Worm (Caenorhabditis elegans) whole organism, L4 larva: ENCODE results near the gene C04F5.8.

Source experiments
- F37D6.2 ChIP-seq: sonication (generic microtip); optimal IDR thresholded peaks from 2 replicates; lab custom pipeline; 2016; ENCODE audit warnings: mild to moderate bottlenecking, missing genetic modification characterization, missing compliant biosample characterization
- T20F7.1 ChIP-seq: fragments of 200-800 bp; sonication (Bioruptor generic); optimal IDR thresholded peaks from 2 replicates; lab custom pipeline; 2018; ENCODE audit warnings: mild to moderate bottlenecking, missing genetic modification characterization, missing compliant biosample characterization
- T26A8.4 ChIP-seq: fragments of 200-800 bp; sonication (Bioruptor generic); IDR thresholded peaks from 2 replicates; pipeline ENCODE4 v1.3.6; 2022; ENCODE audit warnings: missing genetic modification characterization, missing compliant biosample characterization
- Y48G9A.11 ChIP-seq: fragments of 200-800 bp; sonication (Bioruptor generic); IDR thresholded peaks from 2 replicates; pipeline ENCODE4 v1.3.6; 2022; ENCODE audit warnings: missing genetic modification reagents, missing genetic modification characterization, missing compliant biosample characterization
- ZK337.2 ChIP-seq: fragments of 200-800 bp; sonication (Bioruptor generic); IDR thresholded peaks from 2 replicates; pipeline ENCODE4 v1.3.6; 2022; ENCODE audit warnings: missing genetic modification reagents, missing genetic modification characterization, missing compliant biosample characterization
- aha-1 ChIP-seq: fragments of 150-350 bp; peaks from one replicate; lab custom pipeline; 2014; ENCODE audit warnings: missing biosample characterization, missing genetic modification characterization
- aly-2 ChIP-seq: sonication (generic microtip); optimal IDR thresholded peaks from 2 replicates; lab custom pipeline; 2018; ENCODE audit warnings: missing biosample characterization, missing genetic modification characterization
- arid-1 ChIP-seq: fragments of 200-800 bp; sonication (Bioruptor generic); conservative IDR thresholded peaks from 2 replicates; pipeline ENCODE4 v1.3.6; 2022; ENCODE audit warnings: missing genetic modification reagents, missing genetic modification characterization, missing compliant biosample characterization
- ceh-20 ChIP-seq: fragments of 200-800 bp; sonication (Bioruptor generic); IDR thresholded peaks from 2 replicates; pipeline ENCODE4 v1.3.6; 2022; ENCODE audit warnings: missing genetic modification reagents, missing genetic modification characterization, missing compliant biosample characterization
- ceh-82 ChIP-seq: sonication (generic microtip); optimal IDR thresholded peaks from 2 replicates; lab custom pipeline; 2017; ENCODE audit warnings: missing biosample characterization, missing genetic modification characterization
- cey-2 ChIP-seq: sonication (generic microtip); optimal IDR thresholded peaks from 3 replicates; lab custom pipeline; 2017; ENCODE audit warnings: missing genetic modification characterization, mild to moderate bottlenecking, missing compliant biosample characterization, antibody characterized with exemption, borderline replicate concordance; ENCODE audit not compliant: insufficient read depth
- daf-16 ChIP-seq, 3 experiments: sonication (generic microtip); optimal IDR thresholded peaks; 2 replicates each; lab custom pipeline; 2016 to 2017; ENCODE audit warnings: missing genetic modification characterization in 3 of 3, missing genetic modification reagents in 3 of 3, mild to moderate bottlenecking in 2 of 3, missing compliant biosample characterization in 2 of 3, missing biosample characterization in 1 of 3, moderate library complexity in 1 of 3
- dmd-6 ChIP-seq: fragments of 200-800 bp; sonication (Bioruptor generic); IDR thresholded peaks from 2 replicates; pipeline ENCODE4 v1.3.6; 2022; ENCODE audit warnings: missing genetic modification reagents, missing genetic modification characterization, missing compliant biosample characterization
- dpl-1 ChIP-seq: fragments of 150-350 bp; optimal IDR thresholded peaks from 2 replicates; lab custom pipeline; 2014; ENCODE audit warnings: missing biosample characterization, missing genetic modification reagents, missing genetic modification characterization
- duxl-1 ChIP-seq: sonication (generic microtip); optimal IDR thresholded peaks from 2 replicates; lab custom pipeline; 2016; ENCODE audit warnings: mild to moderate bottlenecking, missing genetic modification characterization, moderate library complexity, missing compliant biosample characterization; ENCODE audit not compliant: poor library complexity
- egl-27 ChIP-seq: sonication (generic microtip); optimal IDR thresholded peaks from 3 replicates; lab custom pipeline; 2017; ENCODE audit warnings: missing biosample characterization, missing genetic modification reagents, missing genetic modification characterization
- fos-1 ChIP-seq: fragments of 150-350 bp; optimal IDR thresholded peaks from 2 replicates; lab custom pipeline; 2014; ENCODE audit warnings: missing biosample characterization, missing genetic modification characterization
- gei-8 ChIP-seq: fragments of 200-800 bp; sonication (Bioruptor generic); optimal IDR thresholded peaks from 2 replicates; lab custom pipeline; 2018; ENCODE audit warnings: mild to moderate bottlenecking, missing genetic modification characterization, missing compliant biosample characterization
- hif-1 ChIP-seq, 2 experiments: sonication (generic microtip); optimal IDR thresholded peaks; 2 replicates each; lab custom pipeline; 2016 to 2017; ENCODE audit warnings: missing compliant biosample characterization in 2 of 2, missing genetic modification characterization in 2 of 2, missing genetic modification reagents in 2 of 2, missing genotype in 2 of 2, mild to moderate bottlenecking in 1 of 2
- hlh-11 ChIP-seq: fragments of 200-800 bp; sonication (Bioruptor generic); optimal IDR thresholded peaks from 2 replicates; lab custom pipeline; 2018; ENCODE audit warnings: mild to moderate bottlenecking, missing genetic modification characterization, missing compliant biosample characterization
- hlh-30 ChIP-seq: sonication (generic microtip); optimal IDR thresholded peaks from 2 replicates; lab custom pipeline; 2017; ENCODE audit warnings: antibody characterized with exemption, mild to moderate bottlenecking, missing genetic modification characterization, missing compliant biosample characterization; ENCODE audit not compliant: insufficient read depth
- lim-7 ChIP-seq: fragments of 200-800 bp; sonication (Bioruptor generic); IDR thresholded peaks from 2 replicates; pipeline ENCODE4 v1.3.6; 2022; ENCODE audit warnings: missing genetic modification characterization, missing compliant biosample characterization
- lin-1 ChIP-seq: fragments of 200-800 bp; sonication (Bioruptor generic); IDR thresholded peaks from 2 replicates; pipeline ENCODE4 v1.3.6; 2022; ENCODE audit warnings: missing genetic modification reagents, missing genetic modification characterization, missing compliant biosample characterization
- lin-15B ChIP-seq: fragments of 150-350 bp; sonication (generic microtip); optimal IDR thresholded peaks from 3 replicates; lab custom pipeline; 2014; ENCODE audit warnings: missing biosample characterization, missing genetic modification characterization
- lsy-2 ChIP-seq, 2 experiments: fragments of 150-350 bp in 1 of 2; sonication (generic microtip) in 1 of 2; optimal IDR thresholded peaks; 2 replicates each; lab custom pipeline; 2014 to 2017; ENCODE audit warnings: missing biosample characterization in 2 of 2, missing genetic modification characterization in 2 of 2
- madf-5 ChIP-seq, 2 experiments: fragments of 200-800 bp; sonication (Bioruptor generic); IDR thresholded peaks; 2 replicates each; pipeline ENCODE4 v1.3.6; 2022; ENCODE audit warnings: missing compliant biosample characterization in 2 of 2, missing genetic modification characterization in 2 of 2
- madf-9 ChIP-seq: fragments of 200-800 bp; sonication (Bioruptor generic); conservative IDR thresholded peaks from 2 replicates; pipeline ENCODE4 v1.3.6; 2022; ENCODE audit warnings: missing genetic modification reagents, missing genetic modification characterization, missing compliant biosample characterization
- mdl-1 ChIP-seq, 2 experiments: fragments of 150-350 bp in 1 of 2; sonication (generic microtip) in 1 of 2; optimal IDR thresholded peaks; 2 replicates each; lab custom pipeline; 2014 to 2017; ENCODE audit warnings: missing biosample characterization in 2 of 2, missing genetic modification characterization in 2 of 2
- mdt-29 ChIP-seq: fragments of 200-800 bp; sonication (Bioruptor generic); IDR thresholded peaks from 2 replicates; pipeline ENCODE4 v1.3.6; 2022; ENCODE audit warnings: missing genetic modification reagents, missing genetic modification characterization, missing compliant biosample characterization
- mep-1 ChIP-seq: fragments of 150-350 bp; sonication (generic microtip); optimal IDR thresholded peaks from 3 replicates; lab custom pipeline; 2014; ENCODE audit warnings: missing biosample characterization, missing genetic modification characterization
- mes-2 ChIP-seq: sonication (generic microtip); optimal IDR thresholded peaks from 2 replicates; lab custom pipeline; 2016; ENCODE audit warnings: missing genotype, mild to moderate bottlenecking, missing genetic modification characterization, missing compliant biosample characterization; ENCODE audit not compliant: poor library complexity, severe bottlenecking
- mxl-3 ChIP-seq: fragments of 200-800 bp; sonication (Bioruptor generic); optimal IDR thresholded peaks from 2 replicates; lab custom pipeline; 2018; ENCODE audit warnings: mild to moderate bottlenecking, missing genetic modification characterization, missing compliant biosample characterization
- nhr-102 ChIP-seq: sonication (generic microtip); optimal IDR thresholded peaks from 2 replicates; lab custom pipeline; 2016; ENCODE audit warnings: mild to moderate bottlenecking, missing genetic modification characterization, moderate library complexity, missing compliant biosample characterization
- nhr-237 ChIP-seq: sonication (generic microtip); optimal IDR thresholded peaks from 2 replicates; lab custom pipeline; 2017; ENCODE audit warnings: missing biosample characterization, missing genetic modification characterization
- nhr-25 ChIP-seq: sonication (generic microtip); optimal IDR thresholded peaks from 2 replicates; lab custom pipeline; 2017; ENCODE audit warnings: missing genetic modification characterization, mild to moderate bottlenecking, missing compliant biosample characterization, antibody characterized with exemption, moderate library complexity, borderline replicate concordance; ENCODE audit not compliant: insufficient read depth
- nhr-28 ChIP-seq: fragments of 150-350 bp; optimal IDR thresholded peaks from 2 replicates; lab custom pipeline; 2014; ENCODE audit warnings: missing biosample characterization, missing genetic modification characterization
- nhr-6 ChIP-seq: fragments of 150-350 bp; optimal IDR thresholded peaks from 2 replicates; lab custom pipeline; 2014; ENCODE audit warnings: missing biosample characterization, missing genetic modification characterization
- nhr-77 ChIP-seq: fragments of 150-350 bp; optimal IDR thresholded peaks from 2 replicates; lab custom pipeline; 2014; ENCODE audit warnings: missing biosample characterization, missing genetic modification characterization
- php-3 ChIP-seq: fragments of 200-800 bp; sonication (Bioruptor generic); IDR thresholded peaks from 2 replicates; pipeline ENCODE4 v1.3.6; 2022; ENCODE audit warnings: missing genetic modification reagents, missing genetic modification characterization, missing compliant biosample characterization
- pqm-1 ChIP-seq: sonication (generic microtip); optimal IDR thresholded peaks from 2 replicates; lab custom pipeline; 2017; ENCODE audit warnings: missing biosample characterization, missing genetic modification characterization
- snpc-1.2 ChIP-seq: fragments of 200-800 bp; sonication (Bioruptor generic); IDR thresholded peaks from 2 replicates; pipeline ENCODE4 v1.3.6; 2022; ENCODE audit warnings: missing genetic modification reagents, missing genetic modification characterization, missing compliant biosample characterization
- tra-1 ChIP-seq: fragments of 200-800 bp; sonication (Bioruptor generic); IDR thresholded peaks from 2 replicates; pipeline ENCODE4 v1.3.6; 2022; ENCODE audit warnings: missing genetic modification reagents, missing genetic modification characterization, missing compliant biosample characterization
- unc-62 ChIP-seq, 3 experiments: fragments of 150-350 bp in 1 of 3; sonication (generic microtip); optimal IDR thresholded peaks in 2 of 3; peaks in 1 of 3; 1 replicate in 1 of 3; 2 replicates in 2 of 3; lab custom pipeline; 2014 to 2017; ENCODE audit warnings: missing biosample characterization in 3 of 3, missing genetic modification characterization in 3 of 3, missing genetic modification reagents in 3 of 3, missing genotype in 1 of 3
- zip-11 ChIP-seq: fragments of 200-800 bp; sonication (Bioruptor generic); IDR thresholded peaks from 2 replicates; pipeline ENCODE4 v1.3.6; 2022; ENCODE audit warnings: missing genetic modification characterization, missing compliant biosample characterization
- zip-2 ChIP-seq: fragments of 150-350 bp; optimal IDR thresholded peaks from 2 replicates; lab custom pipeline; 2014; ENCODE audit warnings: missing biosample characterization, missing genetic modification characterization
- ztf-7 ChIP-seq: fragments of 150-350 bp; optimal IDR thresholded peaks from 2 replicates; lab custom pipeline; 2014; ENCODE audit warnings: missing biosample characterization, missing genetic modification characterization

The C04F5.8 gene

ce11 chrV:5084957-5085465 is 28.5 kb downstream of the C04F5.8 start, which contains the start of gene Y58A7A.4:
TSS of gene Y58A7A.4 (minus strand) at chrV:5085007.
- TF ChIP-seq lin-1 (GFP tag; lab: Robert Waterston, UW) (no peak), lin-15B (tag; lab: Kevin White, UChicago) (no peak), mdt-29 (GFP tag; lab: Robert Waterston, UW) (no peak), ZK337.2 (no peak), zip-2 (tag; lab: Kevin White, UChicago) (peak; percentile 92), T26A8.4 (GFP tag; lab: Robert Waterston, UW) (no peak), madf-9 (GFP tag; lab: Robert Waterston, UW) (no peak), nhr-28 (tag; lab: Kevin White, UChicago) (peak; percentile 6), cey-2 (tag; lab: Kevin White, UChicago) (no peak), duxl-1 (tag; lab: Kevin White, UChicago) (no peak), madf-5 (GFP tag; IDR thresholded peaks at IDR 0.05; lab: Robert Waterston, UW) (no peak)

- no peak for TF ChIP-seq aly-2 (tag; lab: Kevin White, UChicago)
- TF ChIP-seq mes-2: peak; percentile 54
- TF ChIP-seq dmd-6 (GFP tag; lab: Robert Waterston, UW): peak; percentile 37; the same call in 1 of the 2 replicates
- peak in 1 of 2 experiments; percentile 68 for TF ChIP-seq lsy-2 (tag; optimal IDR thresholded peaks at IDR 0.05; lab: Kevin White, UChicago)
- no peak for TF ChIP-seq nhr-25 (tag; lab: Kevin White, UChicago)
- TF ChIP-seq nhr-28 (tag; lab: Kevin White, UChicago): peak; percentile 93
- TF ChIP-seq nhr-237 (tag; lab: Kevin White, UChicago): no peak
- no peak for TF ChIP-seq tra-1 (GFP tag; lab: Robert Waterston, UW)
- TF ChIP-seq unc-62 (GFP tag; optimal IDR thresholded peaks at IDR 0.05 in 1 of 2; lab: Kevin White, UChicago): no peak
- TF ChIP-seq unc-62 (tag; optimal IDR thresholded peaks at IDR 0.05; lab: Kevin White, UChicago): no peak
- TF ChIP-seq zip-11 (GFP tag; lab: Robert Waterston, UW): no peak
- TF ChIP-seq hlh-11 (tag; lab: Kevin White, UChicago): peak; percentile 56
- no peak for TF ChIP-seq fos-1
- TF ChIP-seq T20F7.1 (GFP tag; lab: Kevin White, UChicago): peak; percentile 61
- TF ChIP-seq nhr-102 (tag; lab: Kevin White, UChicago): peak; percentile 31
- TF ChIP-seq egl-27 (tag; lab: Kevin White, UChicago): no peak
- no peak for TF ChIP-seq gei-8 (GFP tag; lab: Kevin White, UChicago)
- TF ChIP-seq ceh-20: no peak
- peak; percentile 43 for TF ChIP-seq mep-1 (tag; lab: Kevin White, UChicago)
- TF ChIP-seq ceh-82 (tag; lab: Kevin White, UChicago): no peak
- peak; percentile 19 for TF ChIP-seq nhr-6 (tag; lab: Kevin White, UChicago)
- TF ChIP-seq snpc-1.2 (GFP tag; lab: Robert Waterston, UW): no peak
- TF ChIP-seq aha-1 (tag; lab: Kevin White, UChicago): peak; percentile 66
- peak in 1 of 2 experiments; percentile 67 for TF ChIP-seq mdl-1 (tag; optimal IDR thresholded peaks at IDR 0.05; lab: Kevin White, UChicago)
- TF ChIP-seq hif-1 (tag; optimal IDR thresholded peaks at IDR 0.05; lab: Kevin White, UChicago): peak in 1 of 2 experiments; percentile 54
- peak; percentile 20 for TF ChIP-seq dpl-1 (GFP tag; lab: Kevin White, UChicago)
- no peak for TF ChIP-seq php-3
- TF ChIP-seq mxl-3: peak; percentile 32
- TF ChIP-seq nhr-77 (tag; lab: Kevin White, UChicago): peak; percentile 30
- TF ChIP-seq F37D6.2 (tag; lab: Kevin White, UChicago): no peak
- no peak for TF ChIP-seq daf-16 (GFP tag; optimal IDR thresholded peaks at IDR 0.05; lab: Kevin White, UChicago)
- peak; percentile 64 for TF ChIP-seq daf-16 (tag; optimal IDR thresholded peaks at IDR 0.05; lab: Kevin White, UChicago)
- TF ChIP-seq ztf-7: peak; percentile 98
- no peak for TF ChIP-seq Y48G9A.11 (GFP tag; lab: Robert Waterston, UW)
- no peak for TF ChIP-seq lim-7
- TF ChIP-seq zip-2 (tag; lab: Kevin White, UChicago): peak; percentile 100
- TF ChIP-seq arid-1 (GFP tag; lab: Robert Waterston, UW): no peak
- TF ChIP-seq hlh-30 (tag; lab: Kevin White, UChicago): peak; percentile 48
- peak; percentile 43 for TF ChIP-seq pqm-1 (tag; lab: Kevin White, UChicago)
- TF ChIP-seq duxl-1 (tag; lab: Kevin White, UChicago): no peak
Observed at ce11 chrV:5080853-5081338, 32.7 kb downstream of the C04F5.8 start, which contains the start of gene Y58A7A.3. TSS of gene Y58A7A.3 (minus strand) at chrV:5080903.
